Fruit fly (Drosophila melanogaster): ENCODE measurements around the gene CG7166.

The CG7166 gene

dm6 chr3L:21652768-21653167 lies 27.3 kb upstream of the CG7166 start (continued):
- TF ChIP-seq hbn (GFP tag; IDR thresholded peaks at IDR 0.05; ENCODE audit: partially characterized antibody) (no peak), Poxn (GFP tag; IDR thresholded peaks at IDR 0.05) (no peak), E2f2 (GFP tag; IDR thresholded peaks at IDR 0.05) (peak; percentile 46; the same call in 1 of the 2 replicates), Asciz (GFP tag; optimal IDR thresholded peaks at IDR 0.05) (no peak), CG7357 (GFP tag; IDR thresholded peaks at IDR 0.05) (peak; percentile 59; the same call in 1 of the 3 replicates), CG10654 (GFP tag; optimal IDR thresholded peaks at IDR 0.05) (peak; percentile 72), Mad (GFP tag; optimal IDR thresholded peaks at IDR 0.05) (peak; percentile 63), CG17186 (GFP tag; optimal IDR thresholded peaks at IDR 0.05) (no peak), Blimp-1 (GFP tag; optimal IDR thresholded peaks at IDR 0.05) (peak; percentile 50), amos (GFP tag; IDR thresholded peaks at IDR 0.05; ENCODE audit: partially characterized antibody) (peak; percentile 66), lola (GFP tag; optimal IDR thresholded peaks at IDR 0.05) (peak in 1 of 3 experiments; percentile 26), Adf1 (GFP tag; IDR thresholded peaks at IDR 0.05) (no peak), emc (GFP tag; optimal IDR thresholded peaks at IDR 0.05) (no peak), dmrt11E (tag; optimal IDR thresholded peaks at IDR 0.05) (peak; percentile 64), CG12769 (tag; optimal IDR thresholded peaks at IDR 0.05) (peak; percentile 56), CG10543 (GFP tag; optimal IDR thresholded peaks at IDR 0.05) (no peak), CG3281 (GFP tag; optimal IDR thresholded peaks at IDR 0.05) (no peak), Bgb (GFP tag; IDR thresholded peaks at IDR 0.05; ENCODE audit: partially characterized antibody) (peak; percentile 76), mld (GFP tag; IDR thresholded peaks at IDR 0.05; ENCODE audit: partially characterized antibody) (no peak), CG5180 (GFP tag; optimal IDR thresholded peaks at IDR 0.05) (no peak), PHDP (tag; optimal IDR thresholded peaks at IDR 0.05) (peak; percentile 65), CG16863 (GFP tag; optimal IDR thresholded peaks at IDR 0.05) (peak; percentile 72), mirr (GFP tag; optimal IDR thresholded peaks at IDR 0.05) (peak; percentile 15), pb (GFP tag; optimal IDR thresholded peaks at IDR 0.05) (peak; percentile 15), CG18619 (GFP tag; optimal IDR thresholded peaks at IDR 0.05) (peak; percentile 14), Hr51 (GFP tag; optimal IDR thresholded peaks at IDR 0.05) (peak in 1 of 2 experiments; percentile 63), dysf (GFP tag; IDR thresholded peaks at IDR 0.05) (peak; percentile 80), pita (GFP tag; optimal IDR thresholded peaks at IDR 0.05) (peak; percentile 61), btn (GFP tag; optimal IDR thresholded peaks at IDR 0.05) (no peak), Sin3A (optimal IDR thresholded peaks at IDR 0.05) (no peak), corto (GFP tag; optimal IDR thresholded peaks at IDR 0.05) (no peak), caup (GFP tag; optimal IDR thresholded peaks at IDR 0.05; ENCODE audit: severe bottlenecking) (peak; percentile 59), CG32772 (GFP tag; IDR thresholded peaks at IDR 0.05) (peak; percentile 76), CkIIα-i1 (GFP tag; IDR thresholded peaks at IDR 0.05) (no peak), zfh2 (GFP tag; optimal IDR thresholded peaks at IDR 0.05) (peak; percentile 40), slp2 (GFP tag; optimal IDR thresholded peaks at IDR 0.05) (peak; percentile 61), exex (tag; optimal IDR thresholded peaks at IDR 0.05) (no peak), Hr3 (GFP tag; optimal IDR thresholded peaks at IDR 0.05) (peak; percentile 81), CG11504 (tag; optimal IDR thresholded peaks at IDR 0.05) (peak; percentile 78), gcm (GFP tag; optimal IDR thresholded peaks at IDR 0.05) (peak; percentile 9), Fer2 (tag; optimal IDR thresholded peaks at IDR 0.05) (peak; percentile 53), abd-A (tag; optimal IDR thresholded peaks at IDR 0.05) (no peak), Spps (tag; optimal IDR thresholded peaks at IDR 0.05) (no peak), Rfx (GFP tag; IDR thresholded peaks at IDR 0.05) (peak; percentile 88), luna (GFP tag; optimal IDR thresholded peaks at IDR 0.05) (no peak), fd102C (GFP tag; optimal IDR thresholded peaks at IDR 0.05) (peak; percentile 9), CG8388 (GFP tag; optimal IDR thresholded peaks at IDR 0.05) (peak; percentile 21), CG11695 (GFP tag; IDR thresholded peaks at IDR 0.05) (no peak), sqz (GFP tag; optimal IDR thresholded peaks at IDR 0.05) (no peak), NfI (GFP tag; optimal IDR thresholded peaks at IDR 0.05) (peak; percentile 75)

Data from whole organism, embryonic.